Fruit fly (Drosophila melanogaster): Measurements from ENCODE around the gene Snx3.

DNA sequence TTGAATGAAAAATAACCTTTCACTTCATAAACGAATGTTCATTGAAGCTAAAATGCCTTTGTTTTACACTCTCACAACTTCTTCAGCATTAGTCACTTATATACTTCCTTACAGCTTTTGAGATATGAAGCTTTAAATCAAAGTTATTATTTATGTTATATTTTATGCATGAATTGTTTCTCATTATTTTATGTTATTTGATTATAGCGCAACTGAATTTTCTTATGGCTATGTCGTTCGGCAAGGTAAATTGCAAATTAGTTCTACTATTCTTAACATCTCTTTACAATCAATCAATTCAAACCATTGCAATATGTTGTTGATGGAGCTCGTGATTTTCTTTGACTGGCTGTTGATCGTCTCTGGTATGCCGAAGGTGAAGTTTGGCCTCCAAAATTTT is 8.4 kb downstream of the Snx3 start, which contains the start of gene CG11600:
- TF ChIP-seq CG1620 (GFP tag; optimal IDR thresholded peaks at IDR 0.05) (no peak), CG14711 (tag; optimal IDR thresholded peaks at IDR 0.05) (no peak), cic (GFP tag; optimal IDR thresholded peaks at IDR 0.05) (no peak), Hr96 (GFP tag; optimal IDR thresholded peaks at IDR 0.05) (no peak), kay (GFP tag; ENCODE audit: borderline replicate concordance) (no peak), CG7045 (GFP tag; optimal IDR thresholded peaks at IDR 0.05) (no peak), Mnt (GFP tag; optimal IDR thresholded peaks at IDR 0.05) (no peak), CG5204 (GFP tag; optimal IDR thresholded peaks at IDR 0.05) (no peak), ovo (GFP tag; optimal IDR thresholded peaks at IDR 0.05) (no peak), pad (GFP tag; optimal IDR thresholded peaks at IDR 0.05) (no peak), CG11617 (GFP tag; optimal IDR thresholded peaks at IDR 0.05) (no peak), Clk (GFP tag; optimal IDR thresholded peaks at IDR 0.05) (no peak), cnc (optimal IDR thresholded peaks at IDR 0.05) (no peak), tj (GFP tag; optimal IDR thresholded peaks at IDR 0.05) (no peak)
